Fruit fly (Drosophila melanogaster): ENCODE measurements around the gene CG14022.
A peak's percentile ranks its signal among the peaks of the same experiment; 100 is the strongest.

The CG14022 gene

DNA sequence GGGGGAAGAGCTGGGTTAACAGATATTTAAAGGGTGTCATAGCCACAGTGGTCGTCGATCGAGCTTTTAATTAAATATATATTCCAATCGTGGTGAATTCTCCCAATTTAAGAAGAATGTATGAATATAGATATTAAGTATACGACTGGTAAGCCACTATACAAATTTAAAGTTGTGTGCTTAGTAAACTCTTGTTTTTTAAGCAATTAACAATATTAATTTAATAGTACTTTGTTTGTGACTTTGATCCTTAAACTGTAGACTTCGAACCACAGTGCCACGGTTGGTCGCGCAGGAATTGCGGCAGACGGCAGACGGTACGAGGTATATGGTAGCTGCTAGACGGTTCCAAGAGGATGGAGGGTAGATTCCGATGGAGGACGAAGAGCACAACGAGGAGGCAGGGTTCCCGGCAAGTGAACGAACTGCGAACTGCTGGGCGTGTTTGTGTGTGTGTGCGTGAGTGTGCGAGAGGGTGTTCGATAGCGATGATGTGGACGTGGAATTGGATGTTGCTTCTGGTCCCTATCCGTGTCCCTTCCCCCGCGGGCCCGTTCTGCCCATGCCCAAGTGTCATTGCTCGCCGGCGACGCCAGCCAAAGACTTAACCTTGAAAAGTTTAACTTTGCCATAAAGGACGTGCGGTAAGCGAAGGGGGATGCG, 40.9 kb downstream of the CG14022 start (continued):
- TF ChIP-seq fd59A (GFP tag; optimal IDR thresholded peaks at IDR 0.05) = peak; percentile 96
- peak; percentile 83 for TF ChIP-seq CG6792 (GFP tag; optimal IDR thresholded peaks at IDR 0.05)
- peak; percentile 85 for TF ChIP-seq CG10631 (GFP tag; optimal IDR thresholded peaks at IDR 0.05)
- TF ChIP-seq OdsH (GFP tag; optimal IDR thresholded peaks at IDR 0.05) = peak; percentile 80
- peak; percentile 97 to 98 for TF ChIP-seq ss (GFP tag; optimal IDR thresholded peaks at IDR 0.05)
- peak; percentile 86 for TF ChIP-seq CG16779 (tag; optimal IDR thresholded peaks at IDR 0.05)
- peak; percentile 96 for TF ChIP-seq CG6808 (GFP tag; optimal IDR thresholded peaks at IDR 0.05)
- peak; percentile 96 for TF ChIP-seq CG10669 (GFP tag; optimal IDR thresholded peaks at IDR 0.05)
- peak; percentile 77 for TF ChIP-seq CG8319 (GFP tag; optimal IDR thresholded peaks at IDR 0.05)
- peak; percentile 80 for TF ChIP-seq lz (GFP tag; optimal IDR thresholded peaks at IDR 0.05)
- TF ChIP-seq acj6 (GFP tag; optimal IDR thresholded peaks at IDR 0.05) = peak; percentile 83
- TF ChIP-seq dsx (GFP tag; optimal IDR thresholded peaks at IDR 0.05; ENCODE audit: poor library complexity, severe bottlenecking) = peak; percentile 95
- peak; percentile 67 for TF ChIP-seq Hr4 (GFP tag; optimal IDR thresholded peaks at IDR 0.05)
- TF ChIP-seq Eip75B (GFP tag; optimal IDR thresholded peaks at IDR 0.05) = peak; percentile 89
- peak; percentile 50 for TF ChIP-seq CG6276 (GFP tag; optimal IDR thresholded peaks at IDR 0.05)
- peak; percentile 62 for TF ChIP-seq Ets21C (GFP tag; optimal IDR thresholded peaks at IDR 0.05)
- peak; percentile 85 for TF ChIP-seq CG8632 (GFP tag; optimal IDR thresholded peaks at IDR 0.05)
- TF ChIP-seq CG3919 (GFP tag; optimal IDR thresholded peaks at IDR 0.05) = peak; percentile 87
- TF ChIP-seq Smox (GFP tag; optimal IDR thresholded peaks at IDR 0.05) = peak; percentile 79
- TF ChIP-seq CG31627 (GFP tag; optimal IDR thresholded peaks at IDR 0.05) = peak; percentile 66

DNA sequence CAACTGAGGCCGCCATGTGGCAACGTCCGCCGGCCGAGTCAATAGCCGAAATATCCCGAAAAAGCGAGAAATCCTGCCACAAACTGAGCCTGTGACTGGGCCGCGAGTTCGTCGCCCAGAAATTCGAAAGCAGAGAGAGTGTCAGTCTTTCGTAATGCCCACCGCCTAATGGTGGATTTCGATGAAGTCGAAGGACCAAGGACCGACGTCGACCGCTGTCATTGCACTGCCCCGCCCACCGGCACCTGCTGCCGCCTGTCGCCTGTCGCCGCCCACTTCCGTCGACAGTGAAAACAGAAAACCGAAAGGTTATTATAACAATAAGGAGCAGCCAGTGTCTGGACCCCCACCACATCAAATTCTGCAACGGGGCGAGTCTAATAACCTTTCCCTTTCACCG, 42.1 kb downstream of the CG14022 start:
- no peak for TF ChIP-seq Hr39 (GFP tag; optimal IDR thresholded peaks at IDR 0.05)
- no peak for TF ChIP-seq Sox14 (GFP tag; optimal IDR thresholded peaks at IDR 0.05)
- no peak for TF ChIP-seq Smox (GFP tag; optimal IDR thresholded peaks at IDR 0.05)
- TF ChIP-seq Sox15 (GFP tag; optimal IDR thresholded peaks at IDR 0.05) = no peak
- TF ChIP-seq CG6854 (GFP tag; optimal IDR thresholded peaks at IDR 0.05) = no peak
- no peak for TF ChIP-seq CG8632 (GFP tag; optimal IDR thresholded peaks at IDR 0.05)
- TF ChIP-seq CG4318 (GFP tag; optimal IDR thresholded peaks at IDR 0.05) = no peak
- peak; percentile 4 for TF ChIP-seq svp (GFP tag)
- TF ChIP-seq CG11294 (GFP tag; IDR thresholded peaks at IDR 0.05) = no peak
- 0 out of 3 replicates have a peak, but pooled peaks have one; percentile 14 for TF ChIP-seq CG6163 (GFP tag; IDR thresholded peaks at IDR 0.05)
- no peak for TF ChIP-seq CG15336 (GFP tag; IDR thresholded peaks at IDR 0.05)
- TF ChIP-seq Eip78C (GFP tag) = no peak

DNA sequence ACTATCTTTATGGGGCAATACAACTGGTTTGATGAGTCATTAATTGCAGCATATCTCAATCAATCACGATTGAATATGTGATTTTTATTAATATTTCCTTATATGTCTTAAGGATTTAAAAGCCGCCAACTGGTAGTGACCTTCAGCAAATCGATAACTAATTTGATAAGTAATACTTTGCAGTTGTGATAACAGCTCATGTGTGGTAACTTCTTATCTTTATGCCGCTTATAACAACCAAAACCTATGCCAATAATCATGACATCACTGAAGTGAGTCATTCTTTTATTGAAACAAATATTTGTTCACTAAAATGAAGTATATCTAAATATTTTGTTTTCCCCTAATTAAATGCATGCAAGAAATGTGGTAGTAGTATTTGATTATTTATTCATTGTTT, 42.8 kb downstream of the CG14022 start:
- TF ChIP-seq Eip93F (GFP tag; optimal IDR thresholded peaks at IDR 0.05) (no peak), ss (GFP tag; optimal IDR thresholded peaks at IDR 0.05) (no peak), dac (GFP tag; optimal IDR thresholded peaks at IDR 0.05) (no peak), CG6808 (GFP tag; optimal IDR thresholded peaks at IDR 0.05) (no peak)

DNA sequence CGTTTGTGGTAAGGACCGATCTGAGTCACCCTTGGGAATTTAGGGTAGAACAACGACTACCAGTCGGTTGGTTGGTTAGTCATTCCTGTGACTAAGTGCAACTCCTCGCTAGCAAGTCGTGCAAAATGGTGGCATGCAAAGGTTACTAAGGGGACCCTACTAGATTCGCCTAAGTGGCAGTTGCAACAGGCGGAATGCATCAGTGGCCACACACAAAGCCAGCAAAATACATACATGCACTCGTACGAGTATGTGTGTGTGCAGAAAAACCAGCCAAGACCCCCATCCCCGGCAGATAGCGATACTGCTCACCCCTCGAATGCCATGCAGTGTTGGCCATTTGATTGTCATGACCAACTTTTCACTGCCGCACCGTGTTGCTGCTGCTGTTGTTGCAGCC, 43.9 kb downstream of the CG14022 start:
- TF ChIP-seq spab (GFP tag; optimal IDR thresholded peaks at IDR 0.05) (peak; percentile 11), ss (GFP tag; optimal IDR thresholded peaks at IDR 0.05) (peak; percentile 40 to 89), dsx (GFP tag; optimal IDR thresholded peaks at IDR 0.05; ENCODE audit: poor library complexity, severe bottlenecking) (peak; percentile 10), Blimp-1 (GFP tag; optimal IDR thresholded peaks at IDR 0.05) (no peak), CG8632 (GFP tag; optimal IDR thresholded peaks at IDR 0.05) (no peak), Ets96B (tag; optimal IDR thresholded peaks at IDR 0.05) (peak; percentile 7), CG6808 (GFP tag; optimal IDR thresholded peaks at IDR 0.05) (peak; percentile 38), Eip78C (GFP tag) (peak; percentile 28), CG15336 (GFP tag; IDR thresholded peaks at IDR 0.05) (no peak)
